Worm (Caenorhabditis elegans): ENCODE data around the gene ttr-42.

ttr-42 gene

DNA sequence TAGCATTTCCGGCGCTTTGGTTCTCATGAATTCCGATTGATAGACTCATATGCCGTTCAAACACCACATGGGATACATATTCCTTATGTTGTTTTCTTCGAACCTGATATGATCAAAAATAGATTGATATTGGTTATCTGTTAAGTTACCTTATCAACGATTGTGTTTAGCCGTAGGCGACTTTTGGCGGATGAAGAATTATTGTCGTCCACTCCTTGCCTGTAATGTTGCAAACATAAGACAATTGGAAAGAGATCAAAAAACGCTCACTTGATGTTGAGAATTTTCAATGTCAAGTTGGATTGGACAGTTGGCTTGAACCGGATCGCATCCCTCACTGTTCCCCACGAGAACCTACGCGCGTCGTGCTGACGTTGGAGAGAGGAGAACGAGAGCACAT is 9.8 kb upstream of the ttr-42 start:
- TF ChIP-seq ztf-29 (GFP tag; IDR thresholded peaks at IDR 0.05): no peak
- TF ChIP-seq T22C8.4 (GFP tag; IDR thresholded peaks at IDR 0.05): no peak
- no peak for TF ChIP-seq cog-1 (tag; optimal IDR thresholded peaks at IDR 0.05)
- no peak for TF ChIP-seq ztf-23 (GFP tag; IDR thresholded peaks at IDR 0.05)
- no peak for TF ChIP-seq med-1 (GFP tag; optimal IDR thresholded peaks at IDR 0.05; ENCODE audit: insufficient read depth)
- TF ChIP-seq tab-1 (GFP tag; IDR thresholded peaks at IDR 0.05): no peak
- no peak for TF ChIP-seq flt-1 (GFP tag; IDR thresholded peaks at IDR 0.05)

DNA sequence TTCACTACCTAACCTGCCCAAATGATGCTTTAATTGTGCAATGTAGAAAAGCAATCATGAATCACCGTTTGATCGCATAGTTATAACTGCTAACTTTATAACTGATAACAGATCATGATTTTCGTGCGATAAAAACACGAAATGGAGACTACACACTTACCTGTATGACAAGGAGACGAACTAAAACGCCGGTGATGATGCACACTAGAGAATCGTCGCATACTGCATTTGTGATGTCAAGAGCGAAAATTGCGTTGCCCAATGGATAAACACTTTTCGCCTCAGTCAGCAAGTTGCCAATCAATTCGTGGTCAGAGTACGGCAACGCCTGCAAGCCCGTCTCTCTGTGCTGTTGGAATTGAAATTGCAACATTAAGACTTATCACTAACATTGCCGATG is 8.5 kb upstream of the ttr-42 start:
- TF ChIP-seq cog-1 (tag; optimal IDR thresholded peaks at IDR 0.05): no peak
- TF ChIP-seq ref-1 (GFP tag; conservative IDR thresholded peaks at IDR 0.05): no peak
- TF ChIP-seq tab-1 (GFP tag; IDR thresholded peaks at IDR 0.05): no peak
- no peak for TF ChIP-seq med-1 (GFP tag; optimal IDR thresholded peaks at IDR 0.05; ENCODE audit: insufficient read depth)
- TF ChIP-seq ztf-23 (GFP tag; IDR thresholded peaks at IDR 0.05): no peak

DNA sequence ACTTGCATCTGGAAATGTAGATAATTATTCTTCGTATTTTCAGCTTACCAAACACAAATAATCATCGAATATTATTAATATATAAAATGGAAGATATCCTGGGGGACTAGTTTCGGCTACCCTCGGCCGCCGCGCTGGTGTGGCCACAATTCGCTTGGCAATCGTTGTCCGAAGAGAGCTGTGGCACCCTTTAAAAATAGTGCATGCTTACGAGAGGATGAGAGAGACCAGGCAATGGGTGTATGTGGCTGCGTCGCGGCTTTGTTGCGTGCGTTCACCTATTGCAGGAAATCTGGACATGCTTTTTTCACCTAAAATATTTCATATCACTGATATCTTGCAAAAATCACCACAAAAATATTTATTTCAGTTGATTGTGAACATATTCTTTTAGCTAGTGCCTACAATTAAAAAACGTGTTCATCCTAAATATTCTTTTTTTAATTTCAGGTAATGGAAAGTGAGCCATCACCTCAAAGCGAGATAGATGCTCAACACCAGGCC is 4.8 kb upstream of the ttr-42 start, which contains the start of the genes ccd-5 and F52H2.1:
Gene ccd-5 (minus strand): TSS at position 8 of the 504 bp plus-strand sequence.
Gene F52H2.1 (plus strand): TSS at position 454 of the 504 bp plus-strand sequence.
- TF ChIP-seq T22C8.4 (GFP tag; IDR thresholded peaks at IDR 0.05): no peak
- TF ChIP-seq cog-1 (tag; optimal IDR thresholded peaks at IDR 0.05): no peak
- no peak for TF ChIP-seq med-1 (GFP tag; optimal IDR thresholded peaks at IDR 0.05; ENCODE audit: insufficient read depth)
- TF ChIP-seq ztf-29 (GFP tag; IDR thresholded peaks at IDR 0.05): no peak
- no peak for TF ChIP-seq klf-2 (GFP tag; conservative IDR thresholded peaks at IDR 0.05)
- no peak for TF ChIP-seq tab-1 (GFP tag; IDR thresholded peaks at IDR 0.05)
- no peak for TF ChIP-seq ztf-23 (GFP tag; IDR thresholded peaks at IDR 0.05)
- TF ChIP-seq flt-1 (GFP tag; IDR thresholded peaks at IDR 0.05): no peak
- TF ChIP-seq ref-1 (GFP tag; conservative IDR thresholded peaks at IDR 0.05): no peak

DNA sequence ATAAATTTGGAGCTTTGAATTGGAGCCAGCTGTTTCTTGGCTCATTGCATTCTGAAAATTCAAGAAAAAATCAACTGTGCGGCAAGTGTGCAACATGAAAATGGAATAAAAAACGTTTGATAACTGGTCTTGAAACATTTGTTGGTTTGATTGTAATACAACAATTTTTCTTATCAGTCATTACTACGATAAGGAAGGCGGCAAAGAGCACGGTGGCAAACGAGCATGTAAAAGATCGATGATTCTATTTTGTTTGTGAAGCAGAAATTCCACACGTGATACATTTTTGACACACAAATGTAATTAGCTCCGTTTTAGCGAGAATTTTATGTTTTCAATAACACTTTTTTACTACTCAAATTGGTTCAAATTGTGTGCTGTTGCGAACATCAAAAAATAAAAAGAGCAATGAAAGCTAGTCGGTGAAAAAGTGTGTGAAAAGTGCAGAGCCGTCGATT is 3.0 kb downstream of the ttr-42 start, which contains the start of gene H01M10.1:
Gene H01M10.1 (minus strand): TSS at position 51 of the 458 bp plus-strand sequence.
- TF ChIP-seq cog-1 (tag; optimal IDR thresholded peaks at IDR 0.05): no peak
- no peak for TF ChIP-seq ztf-23 (GFP tag; IDR thresholded peaks at IDR 0.05)
- TF ChIP-seq ref-1 (GFP tag; conservative IDR thresholded peaks at IDR 0.05): no peak
- TF ChIP-seq klf-2 (GFP tag; conservative IDR thresholded peaks at IDR 0.05): no peak

DNA sequence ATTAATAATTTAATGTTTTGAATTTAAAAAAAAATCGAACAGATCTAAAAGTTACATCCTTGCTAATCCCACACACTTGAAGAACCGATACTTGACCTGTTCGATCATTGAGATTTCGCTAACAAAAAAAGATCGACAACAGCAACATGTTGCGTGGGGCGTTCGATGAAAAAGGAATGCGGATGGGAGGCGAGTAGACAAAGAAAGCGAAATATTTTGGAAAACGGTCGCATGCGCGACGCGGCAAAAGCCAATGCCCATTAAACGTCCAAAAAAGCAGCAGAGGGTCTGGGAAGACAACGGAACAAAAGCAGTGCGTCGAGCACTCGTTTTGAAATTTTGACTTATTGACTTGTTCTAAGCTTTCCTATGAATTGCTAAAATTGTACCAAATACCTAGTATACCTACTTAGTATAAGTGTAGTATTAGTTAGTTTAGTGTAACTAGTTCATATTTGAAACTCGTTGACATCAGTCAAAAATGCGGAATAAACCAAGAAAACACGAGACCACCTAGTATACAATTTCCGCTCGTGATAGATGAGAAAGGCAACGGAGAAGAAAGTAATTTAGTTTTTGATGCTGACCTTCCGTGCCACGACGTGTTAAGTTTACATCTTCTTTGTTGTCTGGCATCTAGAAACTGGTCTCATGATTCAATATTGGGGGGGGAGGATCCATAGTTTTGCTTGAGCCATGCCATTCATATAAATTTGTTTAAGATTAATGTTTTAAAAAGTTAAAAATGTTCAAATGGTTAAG is 4.5 kb downstream of the ttr-42 start:
- TF ChIP-seq cog-1 (tag; optimal IDR thresholded peaks at IDR 0.05) (no peak), ref-1 (GFP tag; conservative IDR thresholded peaks at IDR 0.05) (no peak), T22C8.4 (GFP tag; IDR thresholded peaks at IDR 0.05) (no peak), flt-1 (GFP tag; IDR thresholded peaks at IDR 0.05) (no peak), tab-1 (GFP tag; IDR thresholded peaks at IDR 0.05) (no peak), ztf-29 (GFP tag; IDR thresholded peaks at IDR 0.05) (no peak), med-1 (GFP tag; optimal IDR thresholded peaks at IDR 0.05; ENCODE audit: insufficient read depth) (no peak), ztf-23 (GFP tag; IDR thresholded peaks at IDR 0.05) (no peak), klf-2 (GFP tag; conservative IDR thresholded peaks at IDR 0.05) (no peak)

DNA sequence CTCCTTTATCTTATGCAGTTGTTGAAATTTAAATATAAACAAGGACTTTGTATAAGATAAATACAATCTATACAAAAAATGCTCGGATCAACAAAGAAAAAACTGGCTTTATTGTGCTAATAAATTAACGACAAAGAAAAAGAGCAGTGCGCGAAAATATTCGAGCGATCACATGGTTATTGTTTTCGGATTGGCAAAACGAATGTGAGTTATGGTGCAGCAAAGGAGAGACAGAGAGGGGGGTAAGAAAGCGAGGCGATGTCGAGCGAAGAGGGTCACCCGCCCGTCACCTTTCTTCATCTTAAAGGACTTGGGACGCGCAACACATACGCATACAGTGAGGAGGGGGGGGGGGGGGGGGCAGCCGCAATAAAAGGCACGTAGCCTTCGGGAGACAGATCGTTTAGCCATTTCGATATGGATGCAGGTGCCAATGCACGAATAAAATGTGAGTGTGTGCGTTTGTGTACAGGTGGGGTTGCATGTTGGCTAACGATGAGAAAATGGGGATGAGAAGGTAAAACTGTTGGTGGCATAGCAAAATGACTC is 5.7 kb downstream of the ttr-42 start:
- TF ChIP-seq ztf-29 (GFP tag; IDR thresholded peaks at IDR 0.05): peak; percentile 46; the same call in 1 of the 2 replicates
- TF ChIP-seq flt-1 (GFP tag; IDR thresholded peaks at IDR 0.05): 0 out of 2 replicates have a peak, but pooled peaks have one; percentile 57
- no peak for TF ChIP-seq med-1 (GFP tag; optimal IDR thresholded peaks at IDR 0.05; ENCODE audit: insufficient read depth)
- TF ChIP-seq T22C8.4 (GFP tag; IDR thresholded peaks at IDR 0.05): no peak
- TF ChIP-seq cog-1 (tag; optimal IDR thresholded peaks at IDR 0.05): no peak
- TF ChIP-seq tab-1 (GFP tag; IDR thresholded peaks at IDR 0.05): no peak

DNA sequence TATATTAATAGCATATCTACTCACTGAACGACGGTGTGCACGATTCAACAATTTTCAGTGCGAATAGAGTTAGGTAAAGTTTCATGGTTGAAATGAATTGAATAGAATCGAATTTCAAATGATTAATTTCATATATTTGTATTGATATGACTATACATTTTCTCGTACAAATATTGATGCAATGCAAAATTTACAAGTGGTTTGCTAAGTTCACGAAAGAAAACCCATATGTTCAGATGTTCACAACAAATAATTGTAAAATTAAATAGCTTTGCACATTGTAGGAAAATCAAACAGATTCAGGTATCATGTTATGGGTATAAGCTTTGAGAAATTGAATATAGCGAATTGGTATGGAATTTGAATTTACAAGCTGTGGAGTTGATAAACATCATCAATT is 8.1 kb downstream of the ttr-42 start, which contains the start of gene H01M10.2:
Gene H01M10.2 (minus strand): TSS at position 101 of the 400 bp plus-strand sequence.
- TF ChIP-seq tab-1 (GFP tag; IDR thresholded peaks at IDR 0.05) (no peak), T22C8.4 (GFP tag; IDR thresholded peaks at IDR 0.05) (no peak), cog-1 (tag; optimal IDR thresholded peaks at IDR 0.05) (no peak)

DNA sequence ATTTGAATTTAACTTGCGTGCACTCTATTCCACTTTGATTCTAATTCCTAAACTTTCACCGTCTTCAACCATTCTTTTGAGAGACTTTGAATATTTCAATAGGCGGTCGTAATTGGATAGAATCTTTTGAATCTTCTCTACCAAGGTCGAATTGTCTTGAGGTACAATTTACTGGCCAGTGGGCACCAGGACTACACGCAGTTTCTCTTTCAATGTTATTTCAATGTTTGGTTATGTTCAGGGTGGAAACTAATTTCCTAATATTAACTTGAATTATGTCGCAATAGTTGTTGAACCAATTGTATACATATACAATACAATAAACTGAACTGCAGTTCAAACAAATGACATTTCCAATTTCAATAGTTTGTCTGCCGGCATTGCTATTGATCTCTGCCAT is 10.5 kb downstream of the ttr-42 start:
- no peak for TF ChIP-seq med-1 (GFP tag; optimal IDR thresholded peaks at IDR 0.05; ENCODE audit: insufficient read depth)
- TF ChIP-seq ztf-29 (GFP tag; IDR thresholded peaks at IDR 0.05): no peak
- TF ChIP-seq cog-1 (tag; optimal IDR thresholded peaks at IDR 0.05): no peak
- TF ChIP-seq klf-2 (GFP tag; conservative IDR thresholded peaks at IDR 0.05): no peak
- no peak for TF ChIP-seq tab-1 (GFP tag; IDR thresholded peaks at IDR 0.05)
- TF ChIP-seq ztf-23 (GFP tag; IDR thresholded peaks at IDR 0.05): no peak
- no peak for TF ChIP-seq T22C8.4 (GFP tag; IDR thresholded peaks at IDR 0.05)
- no peak for TF ChIP-seq flt-1 (GFP tag; IDR thresholded peaks at IDR 0.05)
- no peak for TF ChIP-seq ref-1 (GFP tag; conservative IDR thresholded peaks at IDR 0.05)

DNA sequence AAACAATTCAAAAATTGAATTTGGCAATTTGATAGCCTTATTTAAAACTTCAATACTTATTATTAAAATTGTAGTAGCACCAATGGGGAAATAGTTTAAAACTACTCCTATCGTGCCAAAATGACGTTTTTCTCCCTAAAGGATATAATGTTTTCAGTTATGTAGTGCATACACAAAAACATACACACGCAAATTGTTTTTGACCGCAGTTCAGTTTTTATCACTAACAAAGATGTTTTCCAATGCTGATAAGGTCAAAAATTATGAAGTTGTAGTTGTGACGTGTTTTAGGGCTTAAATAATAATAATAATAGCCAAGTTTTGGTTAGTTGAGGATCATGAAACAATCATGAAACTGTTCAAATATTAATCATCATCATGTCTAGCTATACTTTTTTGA is 12.5 kb downstream of the ttr-42 start:
- TF ChIP-seq ref-1 (GFP tag; conservative IDR thresholded peaks at IDR 0.05) (no peak), cog-1 (tag; optimal IDR thresholded peaks at IDR 0.05) (no peak), klf-2 (GFP tag; conservative IDR thresholded peaks at IDR 0.05) (no peak), ztf-23 (GFP tag; IDR thresholded peaks at IDR 0.05) (no peak), med-1 (GFP tag; optimal IDR thresholded peaks at IDR 0.05; ENCODE audit: insufficient read depth) (no peak), T22C8.4 (GFP tag; IDR thresholded peaks at IDR 0.05) (no peak), flt-1 (GFP tag; IDR thresholded peaks at IDR 0.05) (no peak), ztf-29 (GFP tag; IDR thresholded peaks at IDR 0.05) (no peak)

DNA sequence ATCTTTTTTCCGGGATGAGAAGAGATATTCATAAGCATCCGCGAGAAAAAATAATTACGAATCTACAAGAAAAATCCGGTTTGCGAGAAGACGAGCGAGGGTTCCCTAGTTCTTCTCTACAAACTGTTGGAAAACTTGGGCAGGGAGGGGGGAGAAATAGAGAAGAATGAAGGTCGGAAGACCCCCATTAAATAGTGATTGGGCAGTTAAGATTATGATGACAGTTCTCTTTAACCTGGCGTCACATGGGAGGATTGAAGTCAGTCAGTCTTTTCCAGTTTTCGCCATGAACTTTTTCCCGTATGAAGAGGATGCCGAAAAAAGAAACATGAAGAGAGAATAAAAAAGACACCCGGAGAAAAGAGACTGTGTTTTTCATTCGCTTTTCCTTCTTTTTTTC is 13.2 kb downstream of the ttr-42 start:
- TF ChIP-seq klf-2 (GFP tag; conservative IDR thresholded peaks at IDR 0.05) (no peak), med-1 (GFP tag; optimal IDR thresholded peaks at IDR 0.05; ENCODE audit: insufficient read depth) (no peak), T22C8.4 (GFP tag; IDR thresholded peaks at IDR 0.05) (no peak), ztf-29 (GFP tag; IDR thresholded peaks at IDR 0.05) (no peak), ztf-23 (GFP tag; IDR thresholded peaks at IDR 0.05) (no peak), cog-1 (tag; optimal IDR thresholded peaks at IDR 0.05) (no peak), ref-1 (GFP tag; conservative IDR thresholded peaks at IDR 0.05) (no peak), tab-1 (GFP tag; IDR thresholded peaks at IDR 0.05) (no peak), flt-1 (GFP tag; IDR thresholded peaks at IDR 0.05) (no peak)
